Fruit fly (Drosophila melanogaster) whole organism, adult: ENCODE measurements around the gene CG31752.

Source experiments
- CG11617 ChIP-seq: fragments of 200-800 bp; sonication (Bioruptor generic); optimal IDR thresholded peaks from 2 replicates; lab custom pipeline; 2017; ENCODE audit warnings: mild to moderate bottlenecking, missing biosample characterization, missing genetic modification reagents, missing genetic modification characterization
- CG14711 ChIP-seq: fragments of 200-800 bp; sonication (Bioruptor generic); optimal IDR thresholded peaks from 2 replicates; lab custom pipeline; 2018; ENCODE audit warnings: missing biosample characterization, mild to moderate bottlenecking, missing genetic modification characterization, moderate library complexity
- CG1620 ChIP-seq: fragments of 200-800 bp; sonication (Bioruptor generic); optimal IDR thresholded peaks from 2 replicates; lab custom pipeline; 2016; ENCODE audit warnings: missing biosample characterization, missing genetic modification characterization
- CG5204 ChIP-seq: fragments of 200-800 bp; sonication (Bioruptor generic); optimal IDR thresholded peaks from 2 replicates; lab custom pipeline; 2016; ENCODE audit warnings: missing biosample characterization, missing genetic modification characterization
- CG7045 ChIP-seq: fragments of 200-800 bp; sonication (Bioruptor generic); optimal IDR thresholded peaks from 2 replicates; lab custom pipeline; 2017; ENCODE audit warnings: missing biosample characterization, mild to moderate bottlenecking, missing genetic modification characterization
- CG7101 ChIP-seq: fragments of 200-800 bp; sonication (Bioruptor generic); optimal IDR thresholded peaks from 2 replicates; lab custom pipeline; 2018; ENCODE audit warnings: missing biosample characterization, mild to moderate bottlenecking, missing genetic modification characterization, moderate library complexity
- Clk ChIP-seq: fragments of 200-800 bp; sonication (Bioruptor generic); optimal IDR thresholded peaks from 2 replicates; lab custom pipeline; 2017; ENCODE audit warnings: missing biosample characterization, missing genetic modification characterization
- Crg-1 ChIP-seq: fragments of 200-800 bp; sonication (Bioruptor generic); optimal IDR thresholded peaks from 2 replicates; lab custom pipeline; 2016; ENCODE audit warnings: missing biosample characterization, missing genetic modification characterization
- Hr96 ChIP-seq: fragments of 200-800 bp; sonication (Bioruptor generic); optimal IDR thresholded peaks from 2 replicates; lab custom pipeline; 2016; ENCODE audit warnings: missing biosample characterization, missing genetic modification characterization
- Mnt ChIP-seq: fragments of 200-800 bp; sonication (Bioruptor generic); optimal IDR thresholded peaks from 2 replicates; lab custom pipeline; 2016; ENCODE audit warnings: missing biosample characterization, mild to moderate bottlenecking, missing genetic modification characterization
- bab1 ChIP-seq: fragments of 200-800 bp; sonication (Bioruptor generic); optimal IDR thresholded peaks from 3 replicates; lab custom pipeline; 2019; ENCODE audit warnings: missing biosample characterization, mild to moderate bottlenecking, missing genetic modification characterization, moderate library complexity
- cic ChIP-seq: fragments of 200-800 bp; sonication (Bioruptor generic); optimal IDR thresholded peaks from 2 replicates; lab custom pipeline; 2017; ENCODE audit warnings: missing biosample characterization, mild to moderate bottlenecking, missing genetic modification characterization, moderate library complexity
- cnc ChIP-seq, 2 experiments: fragments of >200 bp; optimal IDR thresholded peaks; 2 replicates each; lab custom pipeline; 2017
- kay ChIP-seq: fragments of 200-800 bp; sonication (Bioruptor generic); peaks from one replicate; lab custom pipeline; 2016; ENCODE audit warnings: missing biosample characterization, missing genetic modification characterization, borderline replicate concordance
- ovo ChIP-seq: fragments of 200-800 bp; sonication (Bioruptor generic); optimal IDR thresholded peaks from 2 replicates; lab custom pipeline; 2016; ENCODE audit warnings: missing biosample characterization, missing genetic modification characterization
- pad ChIP-seq: fragments of 200-800 bp; sonication (Bioruptor generic); optimal IDR thresholded peaks from 3 replicates; lab custom pipeline; 2017; ENCODE audit warnings: missing biosample characterization, missing genetic modification characterization, mild to moderate bottlenecking, moderate library complexity, missing genetic modification reagents
- tj ChIP-seq: fragments of 200-800 bp; sonication (Bioruptor generic); optimal IDR thresholded peaks from 3 replicates; lab custom pipeline; 2017; ENCODE audit warnings: missing biosample characterization, mild to moderate bottlenecking, missing genetic modification characterization, moderate library complexity
- toe ChIP-seq: fragments of 200-800 bp; sonication (Bioruptor generic); optimal IDR thresholded peaks from 2 replicates; lab custom pipeline; 2016; ENCODE audit warnings: missing biosample characterization, missing genetic modification characterization

The CG31752 gene

dm6 chr2L:18793243-18793642, 47.9 kb downstream of the CG31752 start:
- TF ChIP-seq CG14711 (no peak), pad (GFP tag; lab: Kevin White, UChicago) (no peak), ovo (GFP tag; lab: Kevin White, UChicago) (no peak), CG5204 (GFP tag; lab: Kevin White, UChicago) (no peak), CG11617 (GFP tag; lab: Kevin White, UChicago) (no peak), bab1 (GFP tag; lab: Kevin White, UChicago) (no peak), Mnt (GFP tag; lab: Kevin White, UChicago) (no peak), tj (GFP tag; lab: Kevin White, UChicago) (no peak), Crg-1 (GFP tag; lab: Kevin White, UChicago) (no peak), cnc (optimal IDR thresholded peaks at IDR 0.05; lab: Kevin White, UChicago) (no peak), CG1620 (GFP tag; lab: Kevin White, UChicago) (no peak)

- TF ChIP-seq CG5204 (GFP tag; lab: Kevin White, UChicago) = no peak
- TF ChIP-seq Clk (GFP tag; lab: Kevin White, UChicago) = no peak
- no peak for TF ChIP-seq toe
- no peak for TF ChIP-seq cic (GFP tag; lab: Kevin White, UChicago)
- no peak for TF ChIP-seq pad (GFP tag; lab: Kevin White, UChicago)
- no peak for TF ChIP-seq ovo (GFP tag; lab: Kevin White, UChicago)
- no peak for TF ChIP-seq tj (GFP tag; lab: Kevin White, UChicago)
- TF ChIP-seq cnc (optimal IDR thresholded peaks at IDR 0.05; lab: Kevin White, UChicago) = no peak
- no peak for TF ChIP-seq Mnt (GFP tag; lab: Kevin White, UChicago)
- no peak for TF ChIP-seq Hr96 (GFP tag; lab: Kevin White, UChicago)
- TF ChIP-seq kay (GFP tag; lab: Kevin White, UChicago) = no peak
Measured at dm6 chr2L:18792806-18793205, 48.3 kb downstream of the CG31752 start, which contains the start of gene ham. ham (minus strand) TSS chr2L:18792906.

dm6 chr2L:18789773-18790385, 51.2 kb downstream of the CG31752 start:
- TF ChIP-seq CG7045 (GFP tag; lab: Kevin White, UChicago) = no peak
- no peak for TF ChIP-seq CG14711
- TF ChIP-seq Crg-1 (GFP tag; lab: Kevin White, UChicago) = no peak
- no peak for TF ChIP-seq toe
- TF ChIP-seq Clk (GFP tag; lab: Kevin White, UChicago) = no peak
- no peak for TF ChIP-seq pad (GFP tag; lab: Kevin White, UChicago)
- TF ChIP-seq CG7101 (tag; lab: Kevin White, UChicago) = no peak
- no peak for TF ChIP-seq Mnt (GFP tag; lab: Kevin White, UChicago)
